Fruit fly (Drosophila melanogaster) whole organism, embryonic: Measurements from ENCODE around the gene FucTA.

Experiments
- Atf-2 ChIP-seq: fragments of 200-800 bp; sonication (Bioruptor generic); optimal IDR thresholded peaks from 2 replicates; lab custom pipeline; 2016; ENCODE audit warnings: missing biosample characterization, missing genetic modification characterization
- Atf3 ChIP-seq: fragments of 200-800 bp; sonication (Bioruptor generic); optimal IDR thresholded peaks from 3 replicates; lab custom pipeline; 2016; ENCODE audit warnings: missing biosample characterization, missing genetic modification characterization
- Blimp-1 ChIP-seq: fragments of 200-800 bp; sonication (Bioruptor generic); optimal IDR thresholded peaks from 3 replicates; lab custom pipeline; 2018; ENCODE audit warnings: missing biosample characterization, missing genetic modification characterization, mild to moderate bottlenecking, moderate library complexity, missing genetic modification reagents
- CG11723 ChIP-seq: fragments of 200-800 bp; sonication (Bioruptor generic); optimal IDR thresholded peaks from 2 replicates; lab custom pipeline; 2017; ENCODE audit warnings: missing biosample characterization, mild to moderate bottlenecking, missing genetic modification characterization
- CG12155 ChIP-seq: fragments of 200-800 bp; sonication (Bioruptor generic); optimal IDR thresholded peaks from 3 replicates; lab custom pipeline; 2016; ENCODE audit warnings: missing biosample characterization, missing genetic modification characterization
- CG13624 ChIP-seq: fragments of 200-800 bp; sonication (Bioruptor generic); optimal IDR thresholded peaks from 2 replicates; lab custom pipeline; 2016; ENCODE audit warnings: missing biosample characterization, missing genetic modification characterization
- CG15073 ChIP-seq: fragments of 200-800 bp; sonication (Bioruptor generic); optimal IDR thresholded peaks from 2 replicates; lab custom pipeline; 2016; ENCODE audit warnings: missing biosample characterization, missing genetic modification characterization
- CG1603 ChIP-seq: fragments of 200-800 bp; sonication (Bioruptor generic); optimal IDR thresholded peaks from 2 replicates; lab custom pipeline; 2019; ENCODE audit warnings: missing biosample characterization, mild to moderate bottlenecking, missing genetic modification characterization, moderate library complexity
- CG16863 ChIP-seq: fragments of 200-800 bp; sonication (Bioruptor generic); optimal IDR thresholded peaks from 3 replicates; lab custom pipeline; 2016; ENCODE audit warnings: missing biosample characterization, missing genetic modification characterization
- CG1792 ChIP-seq: fragments of 200-800 bp; sonication (Bioruptor generic); optimal IDR thresholded peaks from 2 replicates; lab custom pipeline; 2016; ENCODE audit warnings: missing biosample characterization, missing genetic modification characterization
- CG18262 ChIP-seq: fragments of 200-800 bp; optimal IDR thresholded peaks from 3 replicates; lab custom pipeline; 2019; ENCODE audit warnings: missing biosample characterization, mild to moderate bottlenecking, missing genetic modification characterization, moderate library complexity
- CG18764 ChIP-seq: fragments of 200-800 bp; sonication (Bioruptor generic); optimal IDR thresholded peaks from 3 replicates; lab custom pipeline; 2016; ENCODE audit warnings: missing biosample characterization, missing genetic modification characterization
- CG2120 ChIP-seq: fragments of 200-800 bp; sonication (Bioruptor generic); optimal IDR thresholded peaks from 3 replicates; lab custom pipeline; 2016; ENCODE audit warnings: missing biosample characterization, missing genetic modification characterization
- CG2199 ChIP-seq: fragments of 200-800 bp; sonication (Bioruptor generic); IDR thresholded peaks from 3 replicates; pipeline ENCODE4 v1.3.6; 2022; ENCODE audit warnings: missing biosample characterization, missing genetic modification characterization
- CG2678 ChIP-seq: fragments of 200-800 bp; sonication (Bioruptor generic); optimal IDR thresholded peaks from 3 replicates; lab custom pipeline; 2019; ENCODE audit warnings: missing biosample characterization, mild to moderate bottlenecking, missing genetic modification characterization, moderate library complexity
- CG3163 ChIP-seq: fragments of 200-800 bp; sonication (Bioruptor generic); optimal IDR thresholded peaks from 3 replicates; lab custom pipeline; 2016; ENCODE audit warnings: missing biosample characterization, missing genetic modification characterization
- CG4424 ChIP-seq: fragments of 200-800 bp; sonication (Bioruptor generic); optimal IDR thresholded peaks from 3 replicates; lab custom pipeline; 2016; ENCODE audit warnings: missing biosample characterization, missing genetic modification characterization
- CG7839 ChIP-seq: fragments of 200-800 bp; sonication (Bioruptor generic); optimal IDR thresholded peaks from 3 replicates; lab custom pipeline; 2018; ENCODE audit warnings: missing biosample characterization, mild to moderate bottlenecking, missing genetic modification characterization, moderate library complexity
- CG9437 ChIP-seq: fragments of 200-800 bp; sonication (Bioruptor generic); optimal IDR thresholded peaks from 2 replicates; lab custom pipeline; 2018; ENCODE audit warnings: missing biosample characterization, mild to moderate bottlenecking, missing genetic modification characterization
- Chrac-16 ChIP-seq: fragments of 200-800 bp; sonication (Bioruptor generic); optimal IDR thresholded peaks from 3 replicates; lab custom pipeline; 2016; ENCODE audit warnings: missing biosample characterization, missing genetic modification characterization
- Dll ChIP-seq: fragments of 200-800 bp; sonication (Bioruptor generic); IDR thresholded peaks from 4 replicates; pipeline ENCODE4 v1.3.6; 2022; ENCODE audit warnings: missing biosample characterization, missing genetic modification characterization; ENCODE audit not compliant: partially characterized antibody
- ERR ChIP-seq: fragments of 200-800 bp; sonication (Bioruptor generic); optimal IDR thresholded peaks from 2 replicates; lab custom pipeline; 2016; ENCODE audit warnings: missing biosample characterization, missing genetic modification characterization
- HLH3B ChIP-seq: fragments of 200-800 bp; sonication (Bioruptor generic); IDR thresholded peaks from 2 replicates; pipeline ENCODE4 v1.3.6; 2022; ENCODE audit warnings: missing biosample characterization, missing genetic modification characterization
- HLH4C ChIP-seq: fragments of 200-800 bp; sonication (Bioruptor generic); IDR thresholded peaks from 3 replicates; pipeline ENCODE4 v1.3.6; 2022; ENCODE audit warnings: missing biosample characterization, missing genetic modification characterization; ENCODE audit not compliant: partially characterized antibody
- Hr39 ChIP-seq: fragments of >200 bp; optimal IDR thresholded peaks from 2 replicates; lab custom pipeline; 2017
- Hr51 ChIP-seq, 2 experiments: fragments of 200-800 bp; sonication (Bioruptor generic); optimal IDR thresholded peaks; 2 replicates in 1 of 2; 3 replicates in 1 of 2; lab custom pipeline; 2016 to 2018; ENCODE audit warnings: missing biosample characterization in 2 of 2, missing genetic modification characterization in 2 of 2, mild to moderate bottlenecking in 1 of 2, moderate library complexity in 1 of 2
- Med ChIP-seq: fragments of 200-800 bp; sonication (Bioruptor generic); peaks from one replicate; lab custom pipeline; 2016; ENCODE audit warnings: missing biosample characterization, missing genetic modification characterization, mild to moderate bottlenecking, inconsistent platforms, moderate library complexity
- Meics ChIP-seq: fragments of 200-800 bp; sonication (Bioruptor generic); optimal IDR thresholded peaks from 2 replicates; lab custom pipeline; 2017; ENCODE audit warnings: missing biosample characterization, mild to moderate bottlenecking, missing genetic modification characterization
- Oli ChIP-seq: fragments of 200-800 bp; sonication (Bioruptor generic); optimal IDR thresholded peaks from 2 replicates; lab custom pipeline; 2018; ENCODE audit warnings: missing biosample characterization, mild to moderate bottlenecking, missing genetic modification characterization, moderate library complexity
- Pdp1 ChIP-seq, 2 experiments: fragments of 200-800 bp; sonication (Bioruptor generic); optimal IDR thresholded peaks; 3 replicates each; lab custom pipeline; 2016; ENCODE audit warnings: missing biosample characterization in 2 of 2, missing genetic modification characterization in 2 of 2, mild to moderate bottlenecking in 1 of 2, moderate library complexity in 1 of 2
- Poxn ChIP-seq: fragments of 200-800 bp; sonication (Bioruptor generic); IDR thresholded peaks from 2 replicates; pipeline ENCODE4 v1.3.6; 2022; ENCODE audit warnings: missing biosample characterization, missing genetic modification characterization
- Taf1 ChIP-seq: fragments of 200-800 bp; sonication (Bioruptor generic); IDR thresholded peaks from 2 replicates; pipeline ENCODE4 v1.3.6; 2022; ENCODE audit warnings: missing biosample characterization, missing genetic modification characterization
- ac ChIP-seq: fragments of 200-800 bp; sonication (Bioruptor generic); optimal IDR thresholded peaks from 3 replicates; lab custom pipeline; 2017; ENCODE audit warnings: missing biosample characterization, mild to moderate bottlenecking, missing genetic modification characterization
- cad ChIP-seq: fragments of >200 bp; optimal IDR thresholded peaks from 2 replicates; lab custom pipeline; 2017; ENCODE audit warnings: missing biosample characterization, missing genetic modification characterization
- cg ChIP-seq: fragments of 200-800 bp; sonication (Bioruptor generic); optimal IDR thresholded peaks from 3 replicates; lab custom pipeline; 2019; ENCODE audit warnings: missing biosample characterization, mild to moderate bottlenecking, missing genetic modification characterization, moderate library complexity
- disco-r ChIP-seq: fragments of 200-800 bp; sonication (Bioruptor generic); optimal IDR thresholded peaks from 2 replicates; lab custom pipeline; 2016; ENCODE audit warnings: missing biosample characterization, missing genetic modification characterization
- dm ChIP-seq: fragments of 200-800 bp; sonication (Bioruptor generic); optimal IDR thresholded peaks from 3 replicates; lab custom pipeline; 2016; ENCODE audit warnings: missing biosample characterization, missing genetic modification characterization
- eyg ChIP-seq: fragments of 200-800 bp; sonication (Bioruptor generic); optimal IDR thresholded peaks from 3 replicates; lab custom pipeline; 2016; ENCODE audit warnings: missing biosample characterization, missing genetic modification characterization
- kay ChIP-seq: fragments of 200-800 bp; sonication (Bioruptor generic); optimal IDR thresholded peaks from 2 replicates; lab custom pipeline; 2016; ENCODE audit warnings: missing biosample characterization, missing genetic modification characterization
- lilli ChIP-seq: fragments of 200-800 bp; sonication (Bioruptor generic); optimal IDR thresholded peaks from 3 replicates; lab custom pipeline; 2016; ENCODE audit warnings: missing biosample characterization, missing genetic modification characterization
- lov ChIP-seq, 2 experiments: fragments of 200-800 bp in 1 of 2; fragments of >200 bp in 1 of 2; sonication (Bioruptor generic) in 1 of 2; IDR thresholded peaks in 1 of 2; optimal IDR thresholded peaks in 1 of 2; 2 replicates in 1 of 2; 3 replicates in 1 of 2; pipeline versions ENCODE4 v1.3.6 to Lab custom; 2017 to 2022; ENCODE audit warnings: missing biosample characterization in 1 of 2, missing genetic modification characterization in 1 of 2
- mirr ChIP-seq: fragments of 200-800 bp; sonication (Bioruptor generic); optimal IDR thresholded peaks from 3 replicates; lab custom pipeline; 2018; ENCODE audit warnings: missing biosample characterization, mild to moderate bottlenecking, missing genetic modification characterization
- otp ChIP-seq: fragments of 200-800 bp; sonication (Bioruptor generic); IDR thresholded peaks from 3 replicates; pipeline ENCODE4, ENCODE4 v1.3.6; 2022; ENCODE audit warnings: missing biosample characterization, missing genetic modification characterization
- prd ChIP-seq, 3 experiments: fragments of >200 bp in 2 of 3; fragments of 200-800 bp in 1 of 3; sonication (Bioruptor generic) in 1 of 3; optimal IDR thresholded peaks in 2 of 3; IDR thresholded peaks in 1 of 3; 2 replicates in 2 of 3; 3 replicates in 1 of 3; pipeline versions ENCODE4 v1.3.6 to Lab custom; 2017 to 2022; ENCODE audit warnings: missing biosample characterization in 1 of 3, missing genetic modification characterization in 1 of 3
- pum ChIP-seq: fragments of 200-800 bp; sonication (Bioruptor generic); optimal IDR thresholded peaks from 2 replicates; lab custom pipeline; 2016; ENCODE audit warnings: missing biosample characterization, missing genetic modification characterization
- repo ChIP-seq: fragments of 200-800 bp; sonication (Bioruptor generic); optimal IDR thresholded peaks from 2 replicates; lab custom pipeline; 2016; ENCODE audit warnings: missing biosample characterization, missing genetic modification characterization
- sisA ChIP-seq: fragments of 200-800 bp; sonication (Bioruptor generic); IDR thresholded peaks from 2 replicates; pipeline ENCODE4 v1.3.6; 2022; ENCODE audit warnings: missing biosample characterization, missing genetic modification characterization
- vvl ChIP-seq: fragments of 200-800 bp; sonication (Bioruptor generic); IDR thresholded peaks from 2 replicates; pipeline ENCODE4 v1.3.6; 2022; ENCODE audit warnings: missing biosample characterization, missing genetic modification characterization
- wek ChIP-seq: fragments of 200-800 bp; sonication (Bioruptor generic); optimal IDR thresholded peaks from 3 replicates; lab custom pipeline; 2018; ENCODE audit warnings: missing biosample characterization, mild to moderate bottlenecking, missing genetic modification characterization, moderate library complexity

Gene FucTA

DNA sequence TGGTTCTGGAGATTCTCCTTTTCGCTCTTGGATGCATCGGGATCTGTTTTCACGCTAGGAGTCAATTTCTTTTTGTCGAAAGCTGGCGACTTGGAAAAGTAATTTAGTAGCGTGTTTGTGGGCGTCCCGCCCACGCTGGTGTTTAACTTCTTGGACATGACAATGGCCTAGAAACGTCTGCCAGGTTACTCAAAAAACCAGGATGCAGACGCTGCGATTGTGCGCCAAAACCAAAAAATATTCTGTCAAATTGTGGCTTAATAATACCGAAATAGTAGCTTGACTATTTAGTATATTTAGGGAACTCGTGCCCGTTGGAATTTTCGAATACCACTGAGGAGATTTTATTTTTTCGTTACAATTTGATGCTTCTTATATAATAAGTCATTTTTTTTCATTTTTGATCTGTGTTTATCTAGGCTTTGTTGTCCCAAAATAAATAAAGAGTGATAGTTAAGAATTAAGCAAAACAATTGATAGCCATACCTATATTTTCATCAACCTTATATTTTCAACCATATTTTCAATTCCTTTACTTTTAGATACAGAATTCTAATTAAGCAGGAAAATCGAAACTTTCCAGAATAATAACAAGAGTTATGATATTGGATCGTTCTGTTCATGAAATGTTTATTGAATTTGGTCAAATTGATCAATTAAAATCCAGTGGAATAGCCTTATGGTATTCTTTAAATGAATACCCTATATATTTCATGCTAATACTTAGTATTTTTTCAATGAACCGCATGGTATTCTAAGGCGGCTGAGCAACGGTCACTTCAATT is 11.6 kb downstream of the FucTA start, which contains the start of the genes Msh6 and Prp31 (continued):
- no peak for TF ChIP-seq cad (GFP tag; lab: Kevin White, UChicago)
- peak; percentile 32; the same call in 1 of the 2 replicates for TF ChIP-seq vvl (GFP tag; lab: Robert Waterston, UW)
- peak; percentile 86 for TF ChIP-seq wek (GFP tag; lab: Kevin White, UChicago)
- no peak for TF ChIP-seq Taf1 (GFP tag; lab: Robert Waterston, UW)
- peak; percentile 82 for TF ChIP-seq CG7839
- peak; percentile 66 for TF ChIP-seq sisA (GFP tag; lab: Robert Waterston, UW)
- TF ChIP-seq CG12155 (GFP tag; lab: Kevin White, UChicago) = peak; percentile 69
- no peak for TF ChIP-seq Hr39 (lab: Kevin White, UChicago)
- TF ChIP-seq Med = peak; percentile 53
- TF ChIP-seq otp (GFP tag; lab: Robert Waterston, UW) = no peak
- TF ChIP-seq kay (GFP tag; lab: Kevin White, UChicago) = no peak
- peak; percentile 57 for TF ChIP-seq CG13624
- no peak for TF ChIP-seq ERR
- peak; percentile 84 for TF ChIP-seq CG2678 (tag; lab: Kevin White, UChicago)
- no peak for TF ChIP-seq Dll
- TF ChIP-seq CG18764 (GFP tag; lab: Kevin White, UChicago) = peak; percentile 57
- peak; percentile 3 for TF ChIP-seq dm
- TF ChIP-seq CG18262 (tag; lab: Kevin White, UChicago) = peak; percentile 70
- peak; percentile 78 for TF ChIP-seq Oli (tag; lab: Kevin White, UChicago)
- TF ChIP-seq disco-r = no peak
- no peak for TF ChIP-seq CG15073 (GFP tag; lab: Kevin White, UChicago)
- TF ChIP-seq CG1792 (GFP tag; lab: Kevin White, UChicago) = peak; percentile 31
- no peak for TF ChIP-seq CG11723 (GFP tag; lab: Kevin White, UChicago)
- TF ChIP-seq, all 482 proteins: peak for 247

DNA sequence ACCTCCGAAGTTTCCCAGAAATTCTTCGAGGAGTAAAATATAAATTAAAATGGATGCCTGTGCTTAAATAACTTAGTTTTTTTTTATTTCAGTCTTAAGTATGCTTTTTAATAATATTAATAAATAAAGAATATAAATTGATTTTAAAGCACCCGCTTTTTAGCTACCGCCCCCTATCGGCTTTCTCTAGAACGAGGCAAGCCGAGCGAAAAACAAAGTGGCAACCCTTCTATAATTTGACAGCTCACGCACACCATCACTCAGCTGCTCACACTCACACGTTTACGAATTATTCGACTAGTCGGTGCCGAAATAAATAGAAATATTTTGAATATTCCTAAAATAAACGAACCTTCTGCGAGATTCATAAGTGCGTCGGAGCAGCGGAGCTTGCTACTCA is 14.6 kb downstream of the FucTA start, which contains the start of gene CG6878:
CG6878 (plus strand) TSS at position 269 of the 400 bp plus-strand sequence.
- TF ChIP-seq Meics (peak; percentile 36), CG2120 (no peak), lilli (GFP tag; lab: Kevin White, UChicago) (peak; percentile 28), Atf-2 (GFP tag; lab: Kevin White, UChicago) (no peak), CG2199 (GFP tag; lab: Robert Waterston, UW) (no peak; the same call in 2 of the 3 replicates), Blimp-1 (no peak), cg (peak; percentile 94), Hr51 (GFP tag; optimal IDR thresholded peaks at IDR 0.05; lab: Kevin White, UChicago) (peak in 1 of 2 experiments; percentile 29), ac (GFP tag; lab: Kevin White, UChicago) (no peak), repo (GFP tag; lab: Kevin White, UChicago) (no peak), HLH3B (GFP tag; lab: Robert Waterston, UW) (no peak), prd (optimal IDR thresholded peaks at IDR 0.05; lab: Kevin White, UChicago) (no peak), prd (GFP tag; IDR thresholded peaks at IDR 0.05; lab: Robert Waterston, UW) (no peak), CG3163 (GFP tag; lab: Kevin White, UChicago) (no peak), CG4424 (no peak), mirr (no peak), CG16863 (GFP tag; lab: Kevin White, UChicago) (no peak), Pdp1 (GFP tag; optimal IDR thresholded peaks at IDR 0.05; lab: Kevin White, UChicago) (no peak), HLH4C (GFP tag; lab: Robert Waterston, UW) (peak; percentile 18; the same call in 1 of the 3 replicates), Poxn (GFP tag; lab: Robert Waterston, UW) (no peak), Atf3 (no peak), CG9437 (GFP tag; lab: Kevin White, UChicago) (no peak), CG1603 (tag; lab: Kevin White, UChicago) (peak; percentile 61), pum (GFP tag; lab: Kevin White, UChicago) (no peak), Chrac-16 (GFP tag; lab: Kevin White, UChicago) (no peak), lov (optimal IDR thresholded peaks at IDR 0.05; lab: Kevin White, UChicago) (no peak), lov (GFP tag; IDR thresholded peaks at IDR 0.05; lab: Robert Waterston, UW) (no peak), eyg (no peak)
